Worm (Caenorhabditis elegans) whole organism, young adult: ENCODE measurements around the gene srg-11.

Experiments
- C06A6.2 ChIP-seq: fragments of 200-800 bp; sonication (Bioruptor generic); conservative IDR thresholded peaks from 2 replicates; pipeline ENCODE4 v1.3.6; 2022; ENCODE audit warnings: missing genetic modification characterization, missing compliant biosample characterization
- F10E7.11 ChIP-seq: sonication (generic microtip); optimal IDR thresholded peaks from 2 replicates; lab custom pipeline; 2017; ENCODE audit warnings: mild to moderate bottlenecking, missing genetic modification characterization, moderate library complexity, missing compliant biosample characterization
- F22D6.2 ChIP-seq: sonication (generic microtip); optimal IDR thresholded peaks from 2 replicates; lab custom pipeline; 2016; ENCODE audit warnings: mild to moderate bottlenecking, missing genetic modification characterization, missing compliant biosample characterization
- F39B2.1 ChIP-seq: fragments of 200-800 bp; sonication (Bioruptor generic); IDR thresholded peaks from 2 replicates; pipeline ENCODE4 v1.3.6; 2022; ENCODE audit warnings: missing genetic modification reagents, missing genetic modification characterization, missing compliant biosample characterization
- Y56A3A.18 ChIP-seq: fragments of 200-800 bp; sonication (Bioruptor generic); IDR thresholded peaks from 2 replicates; pipeline ENCODE4 v1.3.6; 2022; ENCODE audit warnings: missing genetic modification reagents, missing genetic modification characterization, missing compliant biosample characterization
- ZK185.1 ChIP-seq: sonication (generic microtip); optimal IDR thresholded peaks from 2 replicates; lab custom pipeline; 2016; ENCODE audit warnings: mild to moderate bottlenecking, missing genetic modification characterization, missing compliant biosample characterization; ENCODE audit not compliant: poor library complexity, severe bottlenecking
- ama-1 ChIP-seq, 3 experiments: fragments of 150-350 bp in 1 of 3; sonication (generic microtip) in 2 of 3; optimal IDR thresholded peaks; 2 replicates each; lab custom pipeline; 2014 to 2018; ENCODE audit warnings: missing biosample characterization in 2 of 3, missing genetic modification characterization in 2 of 3, missing genetic modification reagents in 2 of 3
- attf-3 ChIP-seq: fragments of 200-800 bp; sonication (Bioruptor generic); conservative IDR thresholded peaks from 2 replicates; pipeline ENCODE4 v1.3.6; 2022; ENCODE audit warnings: missing genetic modification reagents, missing genetic modification characterization, missing compliant biosample characterization
- bed-1 ChIP-seq: fragments of 200-800 bp; sonication (Bioruptor generic); IDR thresholded peaks from 2 replicates; pipeline ENCODE4 v1.3.6; 2022; ENCODE audit warnings: missing genetic modification reagents, missing genetic modification characterization, missing compliant biosample characterization
- ccch-3 ChIP-seq: fragments of 200-800 bp; sonication (Bioruptor generic); optimal IDR thresholded peaks from 2 replicates; lab custom pipeline; 2018; ENCODE audit warnings: mild to moderate bottlenecking, missing genetic modification characterization, missing compliant biosample characterization
- cebp-1 ChIP-seq, 2 experiments: fragments of 200-800 bp in 1 of 2; sonication (Bioruptor generic) in 1 of 2; sonication (generic microtip) in 1 of 2; IDR thresholded peaks in 1 of 2; optimal IDR thresholded peaks in 1 of 2; 2 replicates each; pipeline versions ENCODE4 v1.3.6 to Lab custom; 2017 to 2022; ENCODE audit warnings: missing compliant biosample characterization in 2 of 2, missing genetic modification characterization in 2 of 2, mild to moderate bottlenecking in 1 of 2, missing genetic modification reagents in 1 of 2, moderate library complexity in 1 of 2
- cebp-2 ChIP-seq: fragments of 200-800 bp; sonication (Bioruptor generic); IDR thresholded peaks from 2 replicates; pipeline ENCODE4 v1.3.6; 2022; ENCODE audit warnings: missing genetic modification characterization, missing compliant biosample characterization
- ceh-27 ChIP-seq: fragments of 200-800 bp; sonication (Bioruptor generic); optimal IDR thresholded peaks from 2 replicates; lab custom pipeline; 2018; ENCODE audit warnings: mild to moderate bottlenecking, missing genetic modification characterization, moderate library complexity, missing compliant biosample characterization
- ceh-40 ChIP-seq: fragments of 200-800 bp; sonication (Bioruptor generic); IDR thresholded peaks from 2 replicates; pipeline ENCODE4 v1.3.6; 2022; ENCODE audit warnings: missing genetic modification characterization, missing compliant biosample characterization
- ceh-58 ChIP-seq: fragments of 200-800 bp; sonication (Bioruptor generic); IDR thresholded peaks from 2 replicates; pipeline ENCODE4 v1.3.6; 2022; ENCODE audit warnings: missing genetic modification characterization, missing compliant biosample characterization
- die-1 ChIP-seq: sonication (generic microtip); optimal IDR thresholded peaks from 2 replicates; lab custom pipeline; 2016; ENCODE audit warnings: missing genotype, mild to moderate bottlenecking, missing genetic modification characterization, missing compliant biosample characterization
- dpl-1 ChIP-seq: fragments of 150-350 bp; optimal IDR thresholded peaks from 2 replicates; lab custom pipeline; 2014; ENCODE audit warnings: missing biosample characterization, missing genetic modification reagents, missing genetic modification characterization
- efl-1 ChIP-seq: fragments of 150-350 bp; optimal IDR thresholded peaks from 2 replicates; lab custom pipeline; 2014; ENCODE audit warnings: missing biosample characterization, missing genetic modification reagents, missing genetic modification characterization
- ets-4 ChIP-seq: fragments of 200-800 bp; sonication (Bioruptor generic); optimal IDR thresholded peaks from 2 replicates; lab custom pipeline; 2018; ENCODE audit warnings: mild to moderate bottlenecking, missing genetic modification characterization, missing compliant biosample characterization
- hmg-20 ChIP-seq: fragments of 200-800 bp; sonication (Bioruptor generic); IDR thresholded peaks from 2 replicates; pipeline ENCODE4 v1.3.6; 2022; ENCODE audit warnings: missing genetic modification reagents, missing genetic modification characterization, missing compliant biosample characterization
- let-526 ChIP-seq: fragments of 200-800 bp; sonication (Bioruptor generic); IDR thresholded peaks from 2 replicates; pipeline ENCODE4 v1.3.6; 2022; ENCODE audit warnings: missing genetic modification reagents, missing genetic modification characterization, missing compliant biosample characterization
- lin-26 ChIP-seq: fragments of 200-800 bp; sonication (Bioruptor generic); IDR thresholded peaks from 2 replicates; pipeline ENCODE4 v1.3.6; 2022; ENCODE audit warnings: missing genetic modification reagents, missing genetic modification characterization, missing compliant biosample characterization
- lin-35 ChIP-seq, 3 experiments: fragments of 150-350 bp in 2 of 3; sonication (generic microtip) in 1 of 3; optimal IDR thresholded peaks; 2 replicates each; lab custom pipeline; 2014 to 2018; ENCODE audit warnings: missing biosample characterization in 3 of 3, missing genetic modification characterization in 3 of 3, missing genetic modification reagents in 3 of 3
- lin-40 ChIP-seq: sonication (generic microtip); optimal IDR thresholded peaks from 2 replicates; lab custom pipeline; 2016; ENCODE audit warnings: missing genetic modification characterization, mild to moderate bottlenecking, missing compliant biosample characterization, missing genotype, missing genetic modification reagents
- mcd-1 ChIP-seq: fragments of 200-800 bp; sonication (Bioruptor generic); IDR thresholded peaks from 2 replicates; pipeline ENCODE4 v1.3.6; 2022; ENCODE audit warnings: missing genetic modification reagents, missing genetic modification characterization, missing compliant biosample characterization
- nhr-80 ChIP-seq: sonication (generic microtip); optimal IDR thresholded peaks from 2 replicates; lab custom pipeline; 2016; ENCODE audit warnings: missing genetic modification characterization, missing compliant biosample characterization
- repo-1 ChIP-seq: sonication (generic microtip); optimal IDR thresholded peaks from 2 replicates; lab custom pipeline; 2017; ENCODE audit warnings: mild to moderate bottlenecking, missing genetic modification characterization, missing compliant biosample characterization
- tlf-1 ChIP-seq: fragments of 200-800 bp; sonication (Bioruptor generic); optimal IDR thresholded peaks from 2 replicates; lab custom pipeline; 2018; ENCODE audit warnings: mild to moderate bottlenecking, missing genetic modification characterization, missing compliant biosample characterization
- ztf-22 ChIP-seq: fragments of 200-800 bp; sonication (Bioruptor generic); optimal IDR thresholded peaks from 2 replicates; lab custom pipeline; 2018; ENCODE audit warnings: mild to moderate bottlenecking, missing genetic modification characterization, moderate library complexity, missing compliant biosample characterization
- ztf-26 ChIP-seq: sonication (generic microtip); optimal IDR thresholded peaks from 2 replicates; lab custom pipeline; 2017; ENCODE audit warnings: missing genetic modification characterization, missing compliant biosample characterization
- ztf-28 ChIP-seq: fragments of 200-800 bp; sonication (Bioruptor generic); IDR thresholded peaks from 2 replicates; pipeline ENCODE4 v1.3.6; 2022; ENCODE audit warnings: missing genetic modification reagents, missing genetic modification characterization, missing compliant biosample characterization

The srg-11 gene

DNA sequence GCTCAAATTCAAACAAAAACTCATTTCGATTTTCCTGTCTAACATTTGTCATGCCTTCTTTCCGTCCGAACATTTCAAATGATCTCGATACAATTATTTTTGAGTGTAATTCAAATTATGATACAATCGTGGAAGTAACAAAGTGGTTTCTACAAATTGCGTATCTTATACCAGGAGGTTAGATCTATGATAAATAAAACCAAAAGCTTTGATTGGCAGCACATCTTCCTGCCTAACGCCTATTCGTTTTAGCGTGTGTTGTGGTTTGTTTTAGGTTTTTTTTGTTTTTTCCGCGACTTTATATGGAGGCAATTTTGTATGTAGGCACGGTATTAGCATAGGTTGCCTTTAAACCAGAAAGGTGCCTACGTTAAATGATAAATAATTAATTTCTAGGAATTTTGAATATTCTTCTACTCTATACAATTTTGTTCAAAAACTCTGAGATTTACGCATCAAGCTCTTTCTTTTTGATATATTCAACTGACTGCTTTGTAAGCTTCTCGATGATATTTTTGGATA lies at the start of gene srg-11:
Gene srg-11 (plus strand): TSS at position 51 of the 522 bp plus-strand sequence.
- TF ChIP-seq lin-26 (no peak), ccch-3 (GFP tag; lab: Kevin White, UChicago) (no peak), tlf-1 (GFP tag; lab: Kevin White, UChicago) (no peak), hmg-20 (no peak), ceh-40 (GFP tag; lab: Robert Waterston, UW) (no peak), cebp-1 (GFP tag; IDR thresholded peaks at IDR 0.05; lab: Robert Waterston, UW) (no peak), cebp-1 (tag; optimal IDR thresholded peaks at IDR 0.05; lab: Kevin White, UChicago) (no peak), ZK185.1 (tag; lab: Kevin White, UChicago) (no peak), lin-35 (GFP tag; optimal IDR thresholded peaks at IDR 0.05; lab: Kevin White, UChicago) (no peak), ets-4 (GFP tag; lab: Kevin White, UChicago) (no peak), repo-1 (no peak), die-1 (tag; lab: Kevin White, UChicago) (no peak), mcd-1 (GFP tag; lab: Robert Waterston, UW) (no peak), ztf-22 (GFP tag; lab: Kevin White, UChicago) (no peak)

DNA sequence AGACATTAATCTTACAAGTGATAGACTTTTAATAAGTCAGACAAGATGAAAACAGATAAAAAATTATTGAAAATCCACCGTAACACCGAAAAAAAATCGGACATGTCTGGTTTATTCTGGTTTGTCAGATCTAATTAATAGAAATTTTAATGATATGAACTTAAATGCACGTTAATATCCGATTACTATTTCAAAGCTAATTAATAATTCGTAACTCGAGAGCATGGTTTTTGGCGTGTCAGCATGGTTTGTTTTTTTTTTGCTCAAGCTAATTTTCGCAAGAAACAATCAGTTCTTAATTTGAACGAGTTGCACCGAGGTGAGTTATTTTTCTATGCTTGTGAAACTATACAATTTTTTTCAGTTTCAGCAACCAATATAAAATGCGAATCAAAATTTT lies 44.9 kb upstream of the srg-11 start, which contains the start of gene clec-153:
Gene clec-153 (plus strand): TSS at position 301 of the 400 bp plus-strand sequence.
- no peak for TF ChIP-seq tlf-1 (GFP tag; lab: Kevin White, UChicago)
- TF ChIP-seq F22D6.2 (tag; lab: Kevin White, UChicago): no peak
- no peak for TF ChIP-seq nhr-80 (tag; lab: Kevin White, UChicago)
- no peak for TF ChIP-seq repo-1
- no peak for TF ChIP-seq cebp-2
- TF ChIP-seq F10E7.11 (tag; lab: Kevin White, UChicago): no peak
- TF ChIP-seq die-1 (tag; lab: Kevin White, UChicago): no peak
- TF ChIP-seq dpl-1: no peak
- no peak for TF ChIP-seq cebp-1 (GFP tag; IDR thresholded peaks at IDR 0.05; lab: Robert Waterston, UW)
- TF ChIP-seq cebp-1 (tag; optimal IDR thresholded peaks at IDR 0.05; lab: Kevin White, UChicago): no peak
- no peak for TF ChIP-seq ztf-28
- TF ChIP-seq ama-1 (optimal IDR thresholded peaks at IDR 0.05; lab: Kevin White, UChicago): no peak
- TF ChIP-seq ama-1 (GFP tag; optimal IDR thresholded peaks at IDR 0.05; lab: Kevin White, UChicago): no peak
- no peak for TF ChIP-seq Y56A3A.18 (GFP tag; lab: Robert Waterston, UW)
- TF ChIP-seq C06A6.2 (GFP tag; lab: Robert Waterston, UW): no peak
- no peak for TF ChIP-seq F39B2.1
- TF ChIP-seq efl-1 (GFP tag; lab: Kevin White, UChicago): no peak
- TF ChIP-seq ceh-27 (GFP tag; lab: Kevin White, UChicago): no peak

DNA sequence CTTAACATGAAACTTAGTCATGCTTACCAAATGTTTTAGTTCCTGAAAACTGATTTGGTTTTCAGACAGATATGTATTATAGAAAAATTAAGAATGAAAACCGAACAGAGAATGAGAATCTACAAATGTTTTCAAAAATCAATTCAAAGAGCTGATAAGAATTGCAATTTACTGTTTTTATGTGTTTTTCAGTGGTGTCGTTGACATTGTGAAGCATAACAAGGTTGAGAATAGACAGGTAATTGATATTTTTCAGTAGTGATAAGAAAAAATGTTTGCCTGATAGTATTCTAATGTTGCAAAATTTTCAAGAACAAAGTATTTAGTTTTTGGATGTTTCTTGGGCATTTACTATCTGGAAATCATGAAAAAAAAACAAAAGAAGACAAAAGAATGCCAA lies 36.6 kb upstream of the srg-11 start, which contains the start of gene pfas-1:
Gene pfas-1 (minus strand): TSS at position 49 of the 400 bp plus-strand sequence.
- TF ChIP-seq lin-40 (tag; lab: Kevin White, UChicago) (no peak), nhr-80 (tag; lab: Kevin White, UChicago) (peak; percentile 61)
- TF ChIP-seq, all 124 proteins: peak for 1

DNA sequence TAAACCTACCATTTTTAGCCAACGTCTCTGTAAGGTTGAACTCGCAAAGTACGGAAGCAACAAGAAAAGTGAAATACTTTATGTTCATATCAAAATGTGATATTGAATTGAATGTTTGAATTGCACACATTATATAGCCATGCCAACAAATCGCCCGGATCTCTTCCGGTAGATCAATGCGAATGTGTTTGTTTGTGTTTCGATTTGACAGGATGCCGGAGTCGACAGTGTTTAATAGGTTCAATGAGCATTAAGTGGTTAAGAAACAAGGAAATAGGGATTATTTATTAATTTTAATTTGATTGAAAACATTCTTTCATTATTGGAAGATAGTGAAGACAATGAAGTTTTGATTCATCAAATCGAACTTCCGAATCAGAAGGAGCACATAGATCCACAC lies 33.6 kb upstream of the srg-11 start, which contains the start of gene pqn-29:
Gene pqn-29 (minus strand): TSS at position 101 of the 400 bp plus-strand sequence.
- TF ChIP-seq attf-3 (GFP tag; lab: Robert Waterston, UW): no peak
- TF ChIP-seq ceh-58: no peak
- TF ChIP-seq ztf-26: no peak
- TF ChIP-seq let-526 (GFP tag; lab: Robert Waterston, UW): no peak
- TF ChIP-seq ama-1 (optimal IDR thresholded peaks at IDR 0.05; lab: Kevin White, UChicago): no peak
- no peak for TF ChIP-seq ama-1 (GFP tag; optimal IDR thresholded peaks at IDR 0.05; lab: Kevin White, UChicago)
- TF ChIP-seq bed-1 (GFP tag; lab: Robert Waterston, UW): no peak
